Fruit fly (Drosophila melanogaster) whole organism, prepupa: ENCODE measurements around the gene CG2126.

ENCODE experiments used
- Blimp-1 ChIP-seq: fragments of 200-800 bp; sonication (Bioruptor generic); optimal IDR thresholded peaks from 3 replicates; lab custom pipeline; 2017; ENCODE audit warnings: missing biosample characterization, missing genetic modification characterization, mild to moderate bottlenecking, moderate library complexity, missing genetic modification reagents
- CG10631 ChIP-seq: fragments of 200-800 bp; sonication (Bioruptor generic); optimal IDR thresholded peaks from 2 replicates; lab custom pipeline; 2016; ENCODE audit warnings: missing biosample characterization, missing genetic modification characterization
- CG10669 ChIP-seq: fragments of 200-800 bp; sonication (Bioruptor generic); optimal IDR thresholded peaks from 3 replicates; lab custom pipeline; 2018; ENCODE audit warnings: missing biosample characterization, mild to moderate bottlenecking, missing genetic modification characterization, moderate library complexity
- CG11294 ChIP-seq: fragments of 200-800 bp; sonication (Bioruptor generic); IDR thresholded peaks from 2 replicates; pipeline ENCODE4 v1.3.6; 2022; ENCODE audit warnings: missing biosample characterization, missing genetic modification characterization
- CG11902 ChIP-seq: fragments of 200-800 bp; sonication (Bioruptor generic); optimal IDR thresholded peaks from 3 replicates; lab custom pipeline; 2016; ENCODE audit warnings: missing biosample characterization, missing genetic modification characterization
- CG15336 ChIP-seq: fragments of 200-800 bp; sonication (Bioruptor generic); IDR thresholded peaks from 2 replicates; pipeline ENCODE4 v1.3.6; 2022; ENCODE audit warnings: missing biosample characterization, missing genetic modification characterization
- CG1621 ChIP-seq: fragments of 200-800 bp; sonication (Bioruptor generic); optimal IDR thresholded peaks from 3 replicates; lab custom pipeline; 2018; ENCODE audit warnings: missing biosample characterization, mild to moderate bottlenecking, missing genetic modification characterization
- CG16779 ChIP-seq: fragments of 200-800 bp; sonication (Bioruptor generic); optimal IDR thresholded peaks from 3 replicates; lab custom pipeline; 2017; ENCODE audit warnings: missing biosample characterization, mild to moderate bottlenecking, missing genetic modification characterization
- CG3032 ChIP-seq: fragments of 200-800 bp; optimal IDR thresholded peaks from 2 replicates; lab custom pipeline; 2019; ENCODE audit warnings: missing biosample characterization, mild to moderate bottlenecking, missing genetic modification characterization, moderate library complexity
- CG34406 ChIP-seq: fragments of 200-800 bp; sonication (Bioruptor generic); optimal IDR thresholded peaks from 3 replicates; lab custom pipeline; 2016; ENCODE audit warnings: missing biosample characterization, missing genetic modification characterization
- CG3919 ChIP-seq: fragments of 200-800 bp; sonication (Bioruptor generic); optimal IDR thresholded peaks from 3 replicates; lab custom pipeline; 2016; ENCODE audit warnings: missing biosample characterization, missing genetic modification characterization
- CG4318 ChIP-seq: fragments of 200-800 bp; sonication (Bioruptor generic); optimal IDR thresholded peaks from 3 replicates; lab custom pipeline; 2017; ENCODE audit warnings: missing biosample characterization, mild to moderate bottlenecking, missing genetic modification characterization
- CG6163 ChIP-seq: fragments of 200-800 bp; sonication (Bioruptor generic); IDR thresholded peaks from 3 replicates; pipeline ENCODE4 v1.3.6; 2022; ENCODE audit warnings: missing biosample characterization, missing genetic modification characterization
- CG6276 ChIP-seq: fragments of 200-800 bp; sonication (Bioruptor generic); optimal IDR thresholded peaks from 2 replicates; lab custom pipeline; 2017; ENCODE audit warnings: missing biosample characterization, mild to moderate bottlenecking, missing genetic modification characterization
- CG6792 ChIP-seq: fragments of 200-800 bp; sonication (Bioruptor generic); optimal IDR thresholded peaks from 3 replicates; lab custom pipeline; 2016; ENCODE audit warnings: missing biosample characterization, missing genetic modification characterization
- CG6808 ChIP-seq: fragments of 200-800 bp; sonication (Bioruptor generic); optimal IDR thresholded peaks from 3 replicates; lab custom pipeline; 2017; ENCODE audit warnings: missing biosample characterization, missing genetic modification characterization, mild to moderate bottlenecking, moderate library complexity, missing genetic modification reagents
- CG6854 ChIP-seq: fragments of 200-800 bp; sonication (Bioruptor generic); optimal IDR thresholded peaks from 2 replicates; lab custom pipeline; 2017; ENCODE audit warnings: missing biosample characterization, mild to moderate bottlenecking, missing genetic modification characterization
- CG7368 ChIP-seq: fragments of 200-800 bp; sonication (Bioruptor generic); optimal IDR thresholded peaks from 3 replicates; lab custom pipeline; 2016; ENCODE audit warnings: missing biosample characterization, missing genetic modification characterization
- CG8119 ChIP-seq: fragments of 200-800 bp; sonication (Bioruptor generic); IDR thresholded peaks from 3 replicates; pipeline ENCODE4 v1.3.6; 2022; ENCODE audit warnings: missing biosample characterization, missing genetic modification characterization
- CG8319 ChIP-seq: fragments of 200-800 bp; sonication (Bioruptor generic); optimal IDR thresholded peaks from 3 replicates; lab custom pipeline; 2016; ENCODE audit warnings: missing biosample characterization, missing genetic modification characterization
- CG8632 ChIP-seq: fragments of 200-800 bp; sonication (Bioruptor generic); optimal IDR thresholded peaks from 3 replicates; lab custom pipeline; 2016; ENCODE audit warnings: missing biosample characterization, missing genetic modification characterization
- CG9139 ChIP-seq: fragments of 200-800 bp; sonication (Bioruptor generic); optimal IDR thresholded peaks from 3 replicates; lab custom pipeline; 2017; ENCODE audit warnings: missing biosample characterization, mild to moderate bottlenecking, missing genetic modification characterization
- Eip75B ChIP-seq: fragments of 200-800 bp; sonication (Bioruptor generic); optimal IDR thresholded peaks from 3 replicates; lab custom pipeline; 2016; ENCODE audit warnings: missing biosample characterization, missing genetic modification characterization
- Eip78C ChIP-seq: fragments of 200-800 bp; sonication (Bioruptor generic); peaks from one replicate; lab custom pipeline; 2016; ENCODE audit warnings: missing biosample characterization, missing genetic modification characterization
- Eip93F ChIP-seq: fragments of 200-800 bp; sonication (Bioruptor generic); optimal IDR thresholded peaks from 2 replicates; lab custom pipeline; 2016; ENCODE audit warnings: missing biosample characterization, mild to moderate bottlenecking, missing genetic modification characterization
- Ets21C ChIP-seq: fragments of 200-800 bp; sonication (Bioruptor generic); optimal IDR thresholded peaks from 3 replicates; lab custom pipeline; 2016; ENCODE audit warnings: missing biosample characterization, missing genetic modification characterization
- Ets96B ChIP-seq: fragments of 200-800 bp; optimal IDR thresholded peaks from 2 replicates; lab custom pipeline; 2019; ENCODE audit warnings: missing biosample characterization, mild to moderate bottlenecking, missing genetic modification characterization, moderate library complexity
- Gug ChIP-seq: fragments of 200-800 bp; sonication (Bioruptor generic); IDR thresholded peaks from 2 replicates; pipeline ENCODE4 v1.3.6; 2022; ENCODE audit warnings: missing biosample characterization, missing genetic modification characterization
- Hr38 ChIP-seq: sonication (Bioruptor generic); optimal IDR thresholded peaks from 2 replicates; lab custom pipeline; 2016; ENCODE audit warnings: missing biosample characterization, missing genetic modification characterization
- Hr39 ChIP-seq: fragments of 200-800 bp; sonication (Bioruptor generic); optimal IDR thresholded peaks from 2 replicates; lab custom pipeline; 2016; ENCODE audit warnings: missing biosample characterization, missing genetic modification characterization
- Hr4 ChIP-seq: fragments of 200-800 bp; sonication (Bioruptor generic); optimal IDR thresholded peaks from 3 replicates; lab custom pipeline; 2016; ENCODE audit warnings: missing biosample characterization, missing genetic modification characterization
- Lpt ChIP-seq: fragments of 200-800 bp; sonication (Bioruptor generic); optimal IDR thresholded peaks from 3 replicates; lab custom pipeline; 2016; ENCODE audit warnings: missing biosample characterization, missing genetic modification characterization
- Met ChIP-seq: fragments of 200-800 bp; sonication (Bioruptor generic); optimal IDR thresholded peaks from 3 replicates; lab custom pipeline; 2016; ENCODE audit warnings: missing biosample characterization, missing genetic modification characterization
- OdsH ChIP-seq: fragments of 200-800 bp; sonication (Bioruptor generic); optimal IDR thresholded peaks from 3 replicates; lab custom pipeline; 2016; ENCODE audit warnings: missing biosample characterization, missing genetic modification characterization
- Sox102F ChIP-seq: fragments of 200-800 bp; sonication (Bioruptor generic); optimal IDR thresholded peaks from 2 replicates; lab custom pipeline; 2016; ENCODE audit warnings: missing biosample characterization, mild to moderate bottlenecking, missing genetic modification characterization
- Sox15 ChIP-seq: fragments of 200-800 bp; sonication (Bioruptor generic); optimal IDR thresholded peaks from 3 replicates; lab custom pipeline; 2016; ENCODE audit warnings: missing biosample characterization, missing genetic modification characterization
- achi ChIP-seq: fragments of 200-800 bp; sonication (Bioruptor generic); optimal IDR thresholded peaks from 3 replicates; lab custom pipeline; 2016; ENCODE audit warnings: missing biosample characterization, missing genetic modification characterization
- cyc ChIP-seq: fragments of 200-800 bp; sonication (Bioruptor generic); optimal IDR thresholded peaks from 3 replicates; lab custom pipeline; 2016; ENCODE audit warnings: missing biosample characterization, missing genetic modification characterization
- dsx ChIP-seq: fragments of 200-800 bp; optimal IDR thresholded peaks from 3 replicates; lab custom pipeline; 2019; ENCODE audit warnings: missing biosample characterization, mild to moderate bottlenecking, missing genetic modification characterization, moderate library complexity; ENCODE audit not compliant: poor library complexity, severe bottlenecking
- fd59A ChIP-seq: fragments of 200-800 bp; sonication (Bioruptor generic); optimal IDR thresholded peaks from 2 replicates; lab custom pipeline; 2017; ENCODE audit warnings: missing biosample characterization, mild to moderate bottlenecking, missing genetic modification characterization, missing genetic modification reagents
- fkh ChIP-seq: fragments of 200-800 bp; sonication (Bioruptor generic); optimal IDR thresholded peaks from 3 replicates; lab custom pipeline; 2017; ENCODE audit warnings: missing biosample characterization, mild to moderate bottlenecking, missing genetic modification characterization, moderate library complexity
- lz ChIP-seq: fragments of 200-800 bp; sonication (Bioruptor generic); optimal IDR thresholded peaks from 3 replicates; lab custom pipeline; 2016; ENCODE audit warnings: missing biosample characterization, missing genetic modification characterization
- salr ChIP-seq, 2 experiments: fragments of 200-800 bp; sonication (Bioruptor generic); optimal IDR thresholded peaks; 3 replicates each; lab custom pipeline; 2016 to 2018; ENCODE audit warnings: missing biosample characterization in 2 of 2, missing genetic modification characterization in 2 of 2, mild to moderate bottlenecking in 1 of 2
- spab ChIP-seq: fragments of 200-800 bp; sonication (Bioruptor generic); optimal IDR thresholded peaks from 2 replicates; lab custom pipeline; 2017; ENCODE audit warnings: missing biosample characterization, mild to moderate bottlenecking, missing genetic modification characterization, missing genetic modification reagents
- ss ChIP-seq, 2 experiments: fragments of 200-800 bp; sonication (Bioruptor generic); optimal IDR thresholded peaks; 2 replicates in 1 of 2; 3 replicates in 1 of 2; lab custom pipeline; 2017 to 2018; ENCODE audit warnings: mild to moderate bottlenecking in 2 of 2, missing biosample characterization in 2 of 2, missing genetic modification characterization in 2 of 2, moderate library complexity in 1 of 2
- svp ChIP-seq: fragments of 200-800 bp; sonication (Bioruptor generic); peaks from one replicate; lab custom pipeline; 2016; ENCODE audit warnings: missing biosample characterization, missing genetic modification characterization
- topi ChIP-seq: fragments of 200-800 bp; sonication (Bioruptor generic); optimal IDR thresholded peaks from 3 replicates; lab custom pipeline; 2016; ENCODE audit warnings: missing biosample characterization, missing genetic modification characterization
- vri ChIP-seq: fragments of 200-800 bp; sonication (Bioruptor generic); optimal IDR thresholded peaks from 3 replicates; lab custom pipeline; 2016; ENCODE audit warnings: missing biosample characterization, mild to moderate bottlenecking, missing genetic modification characterization

Gene CG2126

DNA sequence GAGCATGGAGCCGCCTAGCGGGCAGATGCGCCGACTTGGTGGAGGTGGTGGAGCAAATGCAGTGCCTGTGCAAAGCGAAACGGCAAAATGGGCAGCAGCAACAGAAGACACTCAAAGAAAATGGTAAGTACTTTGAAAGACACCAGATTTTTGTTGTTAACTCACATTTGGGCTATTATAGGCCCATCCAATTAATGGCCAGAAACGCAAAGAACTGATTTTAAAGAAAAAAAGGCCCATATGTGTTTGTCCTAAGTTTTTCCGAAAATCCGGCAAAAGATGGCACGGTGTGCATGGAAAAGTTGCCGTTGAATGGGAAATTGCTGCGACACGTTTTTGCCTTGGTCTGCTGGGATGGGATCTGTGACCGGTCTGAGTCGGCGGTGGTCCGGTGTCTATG lies 8.3 kb downstream of the CG2126 start (continued):
- TF ChIP-seq dsx (GFP tag; lab: Kevin White, UChicago) (no peak), CG8319 (no peak), Gug (GFP tag; lab: Robert Waterston, UW) (peak; percentile 65), fkh (no peak), Lpt (peak; percentile 84), CG4318 (GFP tag; lab: Kevin White, UChicago) (no peak), cyc (no peak), CG3919 (GFP tag; lab: Kevin White, UChicago) (peak; percentile 81), CG8632 (GFP tag; lab: Kevin White, UChicago) (no peak), Ets96B (tag; lab: Kevin White, UChicago) (peak; percentile 56), lz (GFP tag; lab: Kevin White, UChicago) (no peak), OdsH (GFP tag; lab: Kevin White, UChicago) (peak; percentile 53), Hr4 (GFP tag; lab: Kevin White, UChicago) (peak; percentile 78)

DNA sequence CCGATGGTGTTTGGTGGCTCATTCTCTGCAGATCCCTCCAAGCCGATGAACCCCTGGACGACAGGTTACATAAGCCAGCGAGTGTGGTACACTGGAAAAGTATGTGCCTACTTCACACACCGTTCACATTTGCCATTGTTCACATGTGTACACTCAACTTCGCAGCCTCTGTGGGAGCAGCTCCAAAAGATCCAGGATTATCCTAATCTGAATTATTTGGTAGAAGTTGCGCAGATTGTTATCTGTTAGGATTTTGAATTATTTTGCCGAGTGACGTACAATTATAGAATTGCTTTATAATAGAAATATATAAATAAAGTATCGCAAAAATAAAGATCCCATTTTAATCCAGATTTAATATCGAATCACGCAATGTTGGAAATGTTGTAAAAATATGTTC lies 8.9 kb downstream of the CG2126 start:
- peak in 1 of 2 experiments; percentile 51 for TF ChIP-seq salr (GFP tag; optimal IDR thresholded peaks at IDR 0.05; lab: Kevin White, UChicago)
- TF ChIP-seq Eip75B (GFP tag; lab: Kevin White, UChicago): no peak
- TF ChIP-seq Lpt: peak; percentile 14
- no peak for TF ChIP-seq Sox102F (GFP tag; lab: Kevin White, UChicago)
- peak; percentile 50 for TF ChIP-seq CG34406 (GFP tag; lab: Kevin White, UChicago)
- TF ChIP-seq dsx (GFP tag; lab: Kevin White, UChicago): no peak
- no peak for TF ChIP-seq CG1621 (tag; lab: Kevin White, UChicago)
- TF ChIP-seq CG10631 (GFP tag; lab: Kevin White, UChicago): peak; percentile 61
- TF ChIP-seq Hr39 (GFP tag; lab: Kevin White, UChicago): no peak
- TF ChIP-seq CG7368 (GFP tag; lab: Kevin White, UChicago): peak; percentile 23
- TF ChIP-seq vri: no peak
- no peak for TF ChIP-seq Hr38 (GFP tag; lab: Kevin White, UChicago)
- TF ChIP-seq Eip93F: no peak
- no peak for TF ChIP-seq CG6854
- TF ChIP-seq Gug (GFP tag; lab: Robert Waterston, UW): no peak
- no peak for TF ChIP-seq Ets21C (GFP tag; lab: Kevin White, UChicago)
- TF ChIP-seq CG6163: no peak
- peak; percentile 57 for TF ChIP-seq CG4318 (GFP tag; lab: Kevin White, UChicago)
- peak; percentile 92 for TF ChIP-seq Eip78C (GFP tag; lab: Kevin White, UChicago)
- TF ChIP-seq CG10669 (GFP tag; lab: Kevin White, UChicago): peak; percentile 41
- TF ChIP-seq svp (GFP tag; lab: Kevin White, UChicago): peak; percentile 78
- peak; percentile 13 for TF ChIP-seq Sox15 (GFP tag; lab: Kevin White, UChicago)
- no peak for TF ChIP-seq Met (GFP tag; lab: Kevin White, UChicago)
- peak; percentile 48 for TF ChIP-seq CG6808 (GFP tag; lab: Kevin White, UChicago)
- TF ChIP-seq Hr4 (GFP tag; lab: Kevin White, UChicago): peak; percentile 75
- TF ChIP-seq Blimp-1 (GFP tag; lab: Kevin White, UChicago): peak; percentile 5
- peak; percentile 28 for TF ChIP-seq CG16779 (tag; lab: Kevin White, UChicago)
- peak; percentile 29 for TF ChIP-seq spab
- TF ChIP-seq ss (GFP tag; optimal IDR thresholded peaks at IDR 0.05; lab: Kevin White, UChicago): no peak
- peak; percentile 23 for TF ChIP-seq CG11902 (GFP tag; lab: Kevin White, UChicago)
- TF ChIP-seq Ets96B (tag; lab: Kevin White, UChicago): peak; percentile 30
- TF ChIP-seq CG15336 (GFP tag; lab: Robert Waterston, UW): peak; percentile 63
- TF ChIP-seq CG6276 (GFP tag; lab: Kevin White, UChicago): peak; percentile 58
- no peak for TF ChIP-seq CG9139
- no peak for TF ChIP-seq fkh
- peak; percentile 10 for TF ChIP-seq lz (GFP tag; lab: Kevin White, UChicago)
- TF ChIP-seq OdsH (GFP tag; lab: Kevin White, UChicago): peak; percentile 71
- TF ChIP-seq CG8119: peak; percentile 60
- TF ChIP-seq CG8319: peak; percentile 27
- TF ChIP-seq CG3919 (GFP tag; lab: Kevin White, UChicago): peak; percentile 53
- TF ChIP-seq CG11294: no peak
- peak; percentile 33 for TF ChIP-seq CG3032 (tag; lab: Kevin White, UChicago)
- peak; percentile 3 for TF ChIP-seq topi (GFP tag; lab: Kevin White, UChicago)
- peak; percentile 50 for TF ChIP-seq achi
- peak; percentile 31 for TF ChIP-seq CG6792 (GFP tag; lab: Kevin White, UChicago)
- peak; percentile 43 for TF ChIP-seq CG8632 (GFP tag; lab: Kevin White, UChicago)
- no peak for TF ChIP-seq fd59A (GFP tag; lab: Kevin White, UChicago)
